Fruit fly (Drosophila melanogaster): ENCODE data around the gene RpL37A.

The RpL37A gene

DNA sequence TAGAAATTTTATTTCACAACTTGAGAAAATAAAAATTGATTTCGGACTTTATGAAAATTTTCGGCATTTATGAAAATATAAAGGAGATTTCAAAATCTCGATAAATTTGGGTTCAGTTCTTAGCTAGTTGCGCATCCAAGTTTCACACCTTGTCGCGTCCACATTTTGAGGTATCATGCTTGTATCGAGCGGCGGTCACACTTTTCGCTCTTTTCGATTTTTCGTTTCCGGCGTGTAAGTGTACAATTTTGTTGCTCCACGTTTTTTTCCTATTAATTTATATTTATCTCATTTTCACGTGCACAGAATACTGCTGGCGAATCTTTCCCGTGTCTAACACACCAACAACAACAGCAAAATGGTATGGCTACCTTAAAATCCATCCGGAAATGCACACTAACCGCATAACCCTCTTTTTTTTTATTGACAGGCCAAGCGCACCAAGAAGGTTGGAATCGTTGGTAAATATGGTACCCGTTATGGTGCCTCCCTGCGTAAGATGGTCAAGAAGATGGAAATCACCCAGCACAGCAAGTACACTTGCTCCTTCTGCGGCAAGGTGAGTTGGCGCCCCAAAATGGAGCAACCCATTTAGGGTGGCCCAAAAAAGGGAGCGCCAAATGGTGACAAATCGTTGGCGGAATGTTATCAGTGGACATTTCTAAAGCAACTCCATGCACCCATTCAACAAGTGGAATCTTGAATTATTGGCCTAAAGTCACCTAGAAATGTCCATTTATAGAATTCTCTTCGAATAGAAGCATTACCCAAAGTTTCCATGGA lies at the start of gene RpL37A:
TSS of gene RpL37A (plus strand) at position 161 of the 783 bp plus-strand sequence.
- TF ChIP-seq CG8478 (optimal IDR thresholded peaks at IDR 0.05) (no peak), CTCF (optimal IDR thresholded peaks at IDR 0.05) (peak; percentile 5 to 54)

DNA sequence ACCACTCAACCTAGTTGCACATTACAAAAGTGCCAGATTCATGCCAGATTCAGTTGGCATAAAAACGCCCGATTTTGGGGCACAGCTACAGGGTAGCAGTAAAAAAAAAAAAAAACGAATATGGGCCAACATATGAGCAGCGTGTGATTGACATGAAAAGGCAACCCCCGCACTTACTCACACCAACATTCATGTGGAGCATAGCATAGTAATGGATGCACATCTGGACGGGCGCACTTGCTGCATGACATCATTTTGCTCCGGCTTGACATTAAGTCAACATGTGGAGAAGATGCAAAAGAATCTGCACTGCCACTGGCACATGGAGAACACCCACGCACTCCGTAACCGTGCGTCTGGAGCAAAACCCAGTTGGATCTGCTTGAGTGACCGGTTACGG lies 48.2 kb upstream of the RpL37A start:
- TF ChIP-seq CTCF (optimal IDR thresholded peaks at IDR 0.05), result no peak
- TF ChIP-seq CG8478 (optimal IDR thresholded peaks at IDR 0.05), result no peak

DNA sequence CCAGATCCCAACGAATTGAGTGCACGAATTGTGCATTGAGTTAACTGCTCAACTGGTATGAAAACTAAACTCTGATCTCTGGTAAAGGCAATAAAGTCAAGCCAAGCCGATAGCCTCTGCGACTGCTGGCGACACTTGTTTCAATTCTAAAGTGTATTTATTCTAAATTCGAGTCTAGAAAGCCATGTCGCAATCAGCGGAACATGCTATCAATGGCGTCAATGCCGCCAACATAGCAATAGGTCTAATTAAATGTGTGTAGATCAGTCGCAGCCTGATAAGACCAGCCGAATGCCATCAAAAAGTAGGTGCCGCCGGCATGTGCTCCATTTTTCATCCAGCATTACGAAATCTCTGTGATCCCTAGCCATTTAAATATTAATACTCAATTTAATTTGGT lies 45.2 kb upstream of the RpL37A start:
- TF ChIP-seq CG8478 (optimal IDR thresholded peaks at IDR 0.05) (no peak), CTCF (optimal IDR thresholded peaks at IDR 0.05) (no peak)

DNA sequence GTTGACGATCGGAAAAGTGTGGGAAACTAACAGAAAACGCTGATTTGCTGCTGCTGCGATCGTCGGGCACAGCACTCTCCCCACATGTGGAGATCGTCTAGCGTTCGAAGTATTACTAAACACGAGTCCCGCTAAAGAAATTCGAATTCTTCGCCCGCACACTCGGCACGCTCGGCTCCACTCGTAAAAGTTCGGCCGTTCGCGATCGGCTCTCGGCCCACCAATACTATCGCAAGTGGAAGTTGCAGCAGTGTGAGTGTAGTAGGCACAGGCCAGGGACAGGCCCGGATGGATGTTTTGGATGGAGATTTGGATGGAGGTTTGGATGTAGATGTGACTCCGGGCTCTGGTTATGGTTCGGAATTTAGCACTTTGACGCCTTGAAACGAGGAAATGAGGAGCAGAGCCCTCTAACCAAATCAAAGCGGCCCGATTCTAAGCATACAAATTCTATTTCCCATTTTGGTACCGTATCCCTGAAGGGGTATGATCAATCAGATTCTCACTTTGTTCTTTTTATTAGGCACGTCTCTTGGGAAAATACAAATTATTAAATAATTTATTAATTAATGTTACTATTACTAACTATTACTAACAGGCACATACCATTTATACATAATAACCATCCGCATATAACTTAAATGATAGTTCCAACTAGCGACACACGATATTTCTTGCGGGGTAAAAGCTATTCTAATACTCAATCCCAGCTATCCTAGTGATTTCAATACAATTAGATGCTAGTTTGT lies 43.3 kb upstream of the RpL37A start:
- TF ChIP-seq CTCF (optimal IDR thresholded peaks at IDR 0.05) (no peak), CG8478 (optimal IDR thresholded peaks at IDR 0.05) (no peak)

DNA sequence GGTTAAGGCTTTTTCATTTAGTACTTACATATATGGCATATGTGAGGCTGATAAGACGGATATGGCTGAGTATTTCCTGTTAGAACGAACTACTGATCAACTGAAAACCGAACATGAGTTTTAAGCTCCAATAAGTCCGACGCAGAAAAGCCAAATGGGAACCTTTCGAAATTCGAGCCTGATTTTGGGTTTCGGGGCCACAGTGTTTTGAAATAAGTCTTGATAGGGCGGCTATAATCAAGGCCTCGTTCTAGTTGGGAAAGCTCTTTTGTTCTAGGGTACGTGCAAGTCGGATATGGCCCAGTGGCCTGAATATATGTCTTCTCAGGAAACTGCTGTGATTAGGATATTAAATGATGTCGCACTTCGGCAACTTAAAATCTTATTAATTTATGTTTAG lies 42.7 kb upstream of the RpL37A start, which contains the start of gene vkg:
TSS of gene vkg (minus strand) at position 101 of the 400 bp plus-strand sequence.
- no peak for TF ChIP-seq CG8478 (optimal IDR thresholded peaks at IDR 0.05)
- TF ChIP-seq CTCF (optimal IDR thresholded peaks at IDR 0.05), result no peak

DNA sequence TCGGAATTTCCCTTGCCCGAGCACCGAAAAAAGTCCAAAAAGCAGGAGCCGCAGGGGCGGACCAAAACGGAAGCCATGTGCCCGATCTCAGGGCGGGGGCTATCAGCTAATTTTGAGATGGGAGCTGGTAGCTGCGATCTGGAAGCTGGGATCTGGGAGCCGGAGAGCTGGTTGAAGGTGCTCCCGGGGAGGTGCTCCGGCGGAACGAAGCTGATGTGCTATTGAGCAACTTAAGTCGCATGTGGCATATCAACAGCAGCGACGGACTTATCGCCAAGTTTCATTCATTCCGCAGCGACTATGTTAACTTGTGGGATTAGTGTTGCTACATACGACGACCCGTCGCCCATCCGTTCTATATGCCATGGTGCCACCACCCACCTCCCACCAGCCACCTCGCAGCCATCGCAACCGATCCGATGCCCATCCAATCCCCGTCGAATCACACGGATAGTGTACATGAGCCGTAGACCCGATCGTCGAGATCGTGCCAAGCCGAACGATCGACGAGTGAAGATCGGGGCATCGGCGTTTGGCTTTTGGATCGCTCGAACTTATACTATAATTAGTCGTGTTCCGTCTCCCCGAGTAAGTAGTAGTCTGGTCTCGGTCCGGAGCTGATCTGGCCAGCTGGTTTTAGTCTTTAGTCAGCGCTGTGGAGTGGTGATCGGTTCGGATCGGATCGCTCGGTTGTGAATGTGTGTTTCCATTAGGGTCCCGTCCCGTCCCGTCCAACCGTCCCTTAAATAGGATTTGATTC lies 41.5 kb upstream of the RpL37A start, which contains the start of gene Col4a1:
TSS of gene Col4a1 (plus strand) at position 561 of the 760 bp plus-strand sequence.
- no peak for TF ChIP-seq CG8478 (optimal IDR thresholded peaks at IDR 0.05)
- TF ChIP-seq CTCF (optimal IDR thresholded peaks at IDR 0.05), result no peak

DNA sequence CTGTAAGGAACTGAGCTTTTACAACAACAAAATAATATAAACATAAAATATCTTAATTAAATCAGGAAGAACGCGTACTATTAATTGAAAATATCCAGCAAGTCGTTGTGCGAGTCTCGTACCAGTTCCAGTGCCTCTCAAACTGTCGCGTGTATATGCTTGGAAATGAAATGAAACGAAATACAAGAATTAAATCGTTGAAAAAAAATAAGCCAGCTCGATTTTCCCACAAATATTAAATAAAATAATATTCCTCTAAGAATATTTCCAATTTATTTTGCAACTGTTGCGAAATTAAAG lies 41.0 kb upstream of the RpL37A start:
- no peak for TF ChIP-seq CTCF (optimal IDR thresholded peaks at IDR 0.05)
- no peak for TF ChIP-seq CG8478 (optimal IDR thresholded peaks at IDR 0.05)

DNA sequence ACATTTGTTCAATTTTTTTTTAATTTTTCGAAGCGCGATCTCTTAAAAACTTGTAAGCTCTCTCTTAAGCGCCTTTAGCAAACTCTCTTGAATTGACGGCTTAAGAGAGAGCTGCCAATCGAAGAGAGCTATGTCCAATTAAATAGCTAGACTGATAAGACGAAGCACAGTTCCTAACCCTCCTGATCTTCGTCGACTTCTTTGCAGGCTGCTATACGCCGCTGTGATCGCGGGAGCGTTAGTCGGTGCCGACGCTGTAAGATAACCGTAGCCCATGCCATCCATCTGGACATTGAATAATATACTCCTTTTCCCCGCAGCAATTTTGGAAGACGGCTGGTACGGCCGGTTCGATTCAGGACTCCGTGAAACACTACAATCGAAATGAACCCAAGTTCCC lies 40.2 kb upstream of the RpL37A start:
- TF ChIP-seq CG8478 (optimal IDR thresholded peaks at IDR 0.05) (no peak), CTCF (optimal IDR thresholded peaks at IDR 0.05) (no peak)

- TF ChIP-seq CG8478 (optimal IDR thresholded peaks at IDR 0.05) (no peak), CTCF (optimal IDR thresholded peaks at IDR 0.05) (no peak)
These were observed 39.4 kb upstream of the RpL37A start for dm6 chr2L:5031399-5031798.

DNA sequence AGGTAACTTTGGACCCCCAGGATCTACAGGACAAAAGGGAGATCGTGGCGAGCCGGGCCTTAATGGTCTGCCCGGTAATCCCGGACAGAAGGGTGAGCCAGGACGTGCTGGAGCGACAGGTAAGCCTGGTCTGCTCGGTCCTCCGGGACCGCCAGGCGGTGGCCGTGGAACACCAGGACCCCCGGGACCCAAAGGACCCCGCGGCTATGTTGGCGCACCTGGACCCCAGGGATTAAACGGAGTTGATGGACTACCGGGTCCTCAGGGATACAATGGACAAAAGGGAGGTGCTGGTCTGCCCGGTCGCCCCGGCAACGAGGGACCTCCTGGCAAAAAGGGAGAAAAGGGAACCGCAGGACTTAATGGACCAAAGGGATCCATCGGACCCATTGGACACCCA lies 38.9 kb upstream of the RpL37A start:
- TF ChIP-seq CTCF (optimal IDR thresholded peaks at IDR 0.05) (no peak), CG8478 (optimal IDR thresholded peaks at IDR 0.05) (no peak)

- TF ChIP-seq CG8478 (optimal IDR thresholded peaks at IDR 0.05), result no peak
- TF ChIP-seq CTCF (optimal IDR thresholded peaks at IDR 0.05), result peak; percentile 87 to 88
These were observed 34.6 kb upstream of the RpL37A start for dm6 chr2L:5036120-5036519.

DNA sequence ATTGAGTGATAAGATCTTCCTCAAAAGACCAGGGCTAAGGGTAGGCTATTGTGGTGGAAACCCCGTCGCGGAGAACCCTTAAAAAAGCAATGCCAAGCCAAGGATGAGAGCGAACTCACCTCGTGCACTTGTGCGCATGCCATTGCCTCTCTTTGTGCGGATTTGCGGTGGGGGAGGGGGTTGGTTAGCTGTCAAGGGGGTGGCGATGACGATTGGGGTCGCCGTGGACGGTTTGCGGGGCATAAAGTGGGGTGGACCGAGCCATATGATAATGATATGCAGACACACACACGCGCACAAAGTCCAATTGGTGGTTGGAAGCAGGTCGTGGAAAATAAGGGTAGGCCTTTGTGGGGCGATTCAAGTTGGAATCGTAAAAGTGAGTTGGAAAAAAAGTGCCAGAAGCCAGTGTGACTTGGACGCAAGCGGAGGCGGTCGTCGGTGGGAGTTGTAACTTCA lies 33.3 kb upstream of the RpL37A start, which contains the start of the genes CG14042 and SP555:
TSS of gene CG14042 (plus strand) at position 308 of the 459 bp plus-strand sequence.
TSS of gene SP555 (plus strand) at position 308 of the 459 bp plus-strand sequence.
- no peak for TF ChIP-seq CTCF (optimal IDR thresholded peaks at IDR 0.05)
- no peak for TF ChIP-seq CG8478 (optimal IDR thresholded peaks at IDR 0.05)

- TF ChIP-seq CTCF (optimal IDR thresholded peaks at IDR 0.05) (no peak), CG8478 (optimal IDR thresholded peaks at IDR 0.05) (no peak)
These were observed 28.7 kb upstream of the RpL37A start for dm6 chr2L:5042076-5042475.

dm6 chr2L:5043043-5043442 lies 27.7 kb upstream of the RpL37A start, which contains the start of the genes CG33995, CG44000 and CG44001:
TSS of gene CG33995 (plus strand) at chr2L:5043270.
TSS of gene CG44000 (plus strand) at chr2L:5043270.
TSS of gene CG44001 (plus strand) at chr2L:5043270.
- TF ChIP-seq CTCF (optimal IDR thresholded peaks at IDR 0.05), result peak in 1 of 2 experiments; percentile 23
- TF ChIP-seq CG8478 (optimal IDR thresholded peaks at IDR 0.05), result no peak
